Fruit fly (Drosophila melanogaster) S2 (cell line): ENCODE measurements around the gene tbc.

Source experiments
- CG8478 ChIP-seq: fragments of >200 bp; optimal IDR thresholded peaks from 2 replicates; lab custom pipeline; 2018
- CTCF ChIP-seq, 2 experiments: fragments of >200 bp; optimal IDR thresholded peaks; 2 replicates each; lab custom pipeline; 2018

dm6 chrX:20416433-20416832 lies 32.7 kb upstream of the tbc start, which contains the start of gene Obp19b:
- TF ChIP-seq CG8478 (lab: Kevin White, UChicago) (no peak), CTCF (optimal IDR thresholded peaks at IDR 0.05; lab: Kevin White, UChicago) (no peak)
